Worm (Caenorhabditis elegans): ENCODE data around the gene F46B6.13.

The F46B6.13 gene

ce11 chrV:9782969-9783368 lies 16.0 kb downstream of the F46B6.13 start, which contains the start of gene F46B6.5:
TSS of gene F46B6.5 (minus strand) at chrV:9783069.
- TF ChIP-seq elt-3 (tag; optimal IDR thresholded peaks at IDR 0.05): no peak
- no peak for TF ChIP-seq nhr-76 (tag; optimal IDR thresholded peaks at IDR 0.05)
- TF ChIP-seq pha-4 (tag; optimal IDR thresholded peaks at IDR 0.05): no peak
- TF ChIP-seq tbx-8 (GFP tag; optimal IDR thresholded peaks at IDR 0.05): no peak
- TF ChIP-seq ces-1 (GFP tag; optimal IDR thresholded peaks at IDR 0.05): no peak
- no peak for TF ChIP-seq flh-1 (GFP tag; optimal IDR thresholded peaks at IDR 0.05)
- TF ChIP-seq sem-2 (GFP tag; optimal IDR thresholded peaks at IDR 0.05): no peak
- TF ChIP-seq lsy-2 (tag; optimal IDR thresholded peaks at IDR 0.05): no peak
- no peak for TF ChIP-seq bed-3 (GFP tag; optimal IDR thresholded peaks at IDR 0.05)
- no peak for TF ChIP-seq nhr-12 (tag; optimal IDR thresholded peaks at IDR 0.05)
- no peak for TF ChIP-seq ceh-43 (GFP tag; optimal IDR thresholded peaks at IDR 0.05)
- no peak for TF ChIP-seq drap-1 (GFP tag; optimal IDR thresholded peaks at IDR 0.05)

ce11 chrV:9782045-9782444 lies 16.9 kb downstream of the F46B6.13 start:
- TF ChIP-seq zip-8 (tag; optimal IDR thresholded peaks at IDR 0.05): no peak

- no peak for TF ChIP-seq zip-8 (tag; optimal IDR thresholded peaks at IDR 0.05)
- TF ChIP-seq nhr-2 (tag; optimal IDR thresholded peaks at IDR 0.05): no peak
- no peak for TF ChIP-seq nhr-12 (tag; optimal IDR thresholded peaks at IDR 0.05)
- TF ChIP-seq unc-120 (tag; optimal IDR thresholded peaks at IDR 0.05; ENCODE audit: poor library complexity, severe bottlenecking): no peak
- no peak for TF ChIP-seq ceh-43 (GFP tag; optimal IDR thresholded peaks at IDR 0.05)
- no peak for TF ChIP-seq nhr-76 (tag; optimal IDR thresholded peaks at IDR 0.05)
- TF ChIP-seq blmp-1 (tag; optimal IDR thresholded peaks at IDR 0.05): no peak
Observed at ce11 chrV:9779418-9779817, 19.6 kb downstream of the F46B6.13 start, which contains the start of gene F46B6.4. TSS of gene F46B6.4 (minus strand) at chrV:9779518.

- TF ChIP-seq elt-3 (tag; optimal IDR thresholded peaks at IDR 0.05) (no peak), ceh-83 (GFP tag; optimal IDR thresholded peaks at IDR 0.05) (no peak), lsy-2 (tag; optimal IDR thresholded peaks at IDR 0.05) (no peak), unc-62 (GFP tag; optimal IDR thresholded peaks at IDR 0.05) (no peak), flh-1 (GFP tag; optimal IDR thresholded peaks at IDR 0.05) (no peak), pha-4 (tag; optimal IDR thresholded peaks at IDR 0.05) (no peak), zip-8 (tag; optimal IDR thresholded peaks at IDR 0.05) (no peak), ham-2 (GFP tag; optimal IDR thresholded peaks at IDR 0.05) (no peak), unc-39 (tag; optimal IDR thresholded peaks at IDR 0.05) (no peak), sem-2 (GFP tag; optimal IDR thresholded peaks at IDR 0.05) (no peak), ces-1 (GFP tag; optimal IDR thresholded peaks at IDR 0.05) (no peak), nhr-12 (tag; optimal IDR thresholded peaks at IDR 0.05) (no peak)
Observed at ce11 chrV:9777645-9778044, 21.3 kb downstream of the F46B6.13 start, which contains the start of gene smg-4. TSS of gene smg-4 (minus strand) at chrV:9777745.

ce11 chrV:9775734-9776133 lies 23.2 kb downstream of the F46B6.13 start, which contains the start of gene F46B6.12:
TSS of gene F46B6.12 (minus strand) at chrV:9775834.
- TF ChIP-seq sptf-1 (tag; optimal IDR thresholded peaks at IDR 0.05): no peak
- TF ChIP-seq ham-2 (GFP tag; optimal IDR thresholded peaks at IDR 0.05): no peak
- TF ChIP-seq mab-5 (tag; optimal IDR thresholded peaks at IDR 0.05): no peak
- no peak for TF ChIP-seq unc-62 (GFP tag; optimal IDR thresholded peaks at IDR 0.05)
- TF ChIP-seq lin-32 (GFP tag; optimal IDR thresholded peaks at IDR 0.05): no peak
- TF ChIP-seq unc-120 (tag; optimal IDR thresholded peaks at IDR 0.05; ENCODE audit: poor library complexity, severe bottlenecking): no peak

- TF ChIP-seq snpc-4 (tag; optimal IDR thresholded peaks at IDR 0.05) (no peak), ces-1 (GFP tag; optimal IDR thresholded peaks at IDR 0.05) (peak; percentile 99)
Observed at ce11 chrV:9771970-9772369, 27.0 kb downstream of the F46B6.13 start, which contains the start of gene F46B6.2. TSS of gene F46B6.2 (plus strand) at chrV:9772285.

- TF ChIP-seq cnd-1 (tag; optimal IDR thresholded peaks at IDR 0.05) (no peak), ces-1 (GFP tag; optimal IDR thresholded peaks at IDR 0.05) (peak; percentile 90)
Observed at ce11 chrV:9771311-9771710, 27.7 kb downstream of the F46B6.13 start.

All from whole organism, mixed stage, embryonic.